Worm (Caenorhabditis elegans) whole organism, midembryonic: ENCODE measurements around the gene D1086.6.

Source experiments
- T22C8.4 ChIP-seq: fragments of 200-800 bp; sonication (Bioruptor generic); IDR thresholded peaks from 2 replicates; pipeline ENCODE4 v1.3.6; 2022; ENCODE audit warnings: missing genetic modification characterization, missing compliant biosample characterization
- cog-1 ChIP-seq: sonication (generic microtip); optimal IDR thresholded peaks from 2 replicates; lab custom pipeline; 2016; ENCODE audit warnings: missing genetic modification characterization, missing compliant biosample characterization
- flt-1 ChIP-seq: fragments of 200-800 bp; sonication (Bioruptor generic); IDR thresholded peaks from 2 replicates; pipeline ENCODE4 v1.3.6; 2022; ENCODE audit warnings: missing genetic modification characterization, missing compliant biosample characterization
- klf-2 ChIP-seq: fragments of 200-800 bp; sonication (Bioruptor generic); conservative IDR thresholded peaks from 2 replicates; pipeline ENCODE4 v1.3.6; 2022; ENCODE audit warnings: missing genetic modification reagents, missing genetic modification characterization, missing compliant biosample characterization
- med-1 ChIP-seq: sonication (generic microtip); optimal IDR thresholded peaks from 2 replicates; lab custom pipeline; 2017; ENCODE audit warnings: missing genetic modification characterization, mild to moderate bottlenecking, missing compliant biosample characterization, antibody characterized with exemption, missing genetic modification reagents; ENCODE audit not compliant: insufficient read depth
- ref-1 ChIP-seq: fragments of 200-800 bp; sonication (Bioruptor generic); conservative IDR thresholded peaks from 2 replicates; pipeline ENCODE4 v1.3.6; 2022; ENCODE audit warnings: missing genetic modification reagents, missing genetic modification characterization, missing compliant biosample characterization
- tab-1 ChIP-seq: fragments of 200-800 bp; sonication (Bioruptor generic); IDR thresholded peaks from 2 replicates; pipeline ENCODE4 v1.3.6; 2022; ENCODE audit warnings: missing genetic modification characterization, missing compliant biosample characterization
- ztf-23 ChIP-seq: fragments of 200-800 bp; sonication (Bioruptor generic); IDR thresholded peaks from 2 replicates; pipeline ENCODE4 v1.3.6; 2022; ENCODE audit warnings: missing genetic modification reagents, missing genetic modification characterization, missing compliant biosample characterization
- ztf-29 ChIP-seq: fragments of 200-800 bp; sonication (Bioruptor generic); IDR thresholded peaks from 2 replicates; pipeline ENCODE4 v1.3.6; 2022; ENCODE audit warnings: missing genetic modification reagents, missing genetic modification characterization, missing compliant biosample characterization

D1086.6 gene

ce11 chrV:14074160-14074559 lies 5.4 kb upstream of the D1086.6 start, which contains the start of gene D1086.11:
TSS of gene D1086.11 (plus strand) at chrV:14074460.
- TF ChIP-seq tab-1 (GFP tag; lab: Robert Waterston, UW) (no peak), ztf-23 (no peak), klf-2 (no peak)

ce11 chrV:14082453-14082852 lies 2.9 kb downstream of the D1086.6 start, which contains the start of gene D1086.10:
TSS of gene D1086.10 (plus strand) at chrV:14082753.
- TF ChIP-seq med-1 (GFP tag; lab: Kevin White, UChicago) (no peak), cog-1 (tag; lab: Kevin White, UChicago) (no peak), ref-1 (GFP tag; lab: Robert Waterston, UW) (no peak), ztf-29 (no peak), tab-1 (GFP tag; lab: Robert Waterston, UW) (no peak), T22C8.4 (GFP tag; lab: Robert Waterston, UW) (no peak), klf-2 (no peak), flt-1 (no peak), ztf-23 (no peak)

DNA sequence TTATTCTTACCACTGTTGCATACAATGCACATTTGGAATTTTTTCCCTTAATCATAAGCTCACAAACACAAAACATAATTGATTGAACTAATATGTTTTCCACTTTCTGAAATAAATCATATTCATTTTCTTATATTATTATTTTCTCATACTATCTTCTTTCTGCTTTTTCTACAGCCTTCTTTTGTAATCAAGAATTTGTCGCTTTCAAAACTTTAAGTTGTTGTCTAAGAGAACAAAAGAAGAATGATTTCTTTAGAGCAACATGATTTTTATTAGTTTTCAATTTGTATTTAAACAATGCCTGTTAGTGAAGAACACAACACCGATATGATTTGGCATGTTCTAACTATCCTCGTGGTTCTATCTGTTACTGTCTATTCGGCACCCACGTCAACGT lies 4.4 kb downstream of the D1086.6 start, which contains the start of gene D1086.7:
D1086.7 (plus strand) TSS at position 301 of the 400 bp plus-strand sequence.
- TF ChIP-seq ztf-23 (no peak), ref-1 (GFP tag; lab: Robert Waterston, UW) (no peak), T22C8.4 (GFP tag; lab: Robert Waterston, UW) (no peak), med-1 (GFP tag; lab: Kevin White, UChicago) (no peak), tab-1 (GFP tag; lab: Robert Waterston, UW) (no peak), klf-2 (no peak), ztf-29 (no peak), flt-1 (no peak), cog-1 (tag; lab: Kevin White, UChicago) (no peak)

DNA sequence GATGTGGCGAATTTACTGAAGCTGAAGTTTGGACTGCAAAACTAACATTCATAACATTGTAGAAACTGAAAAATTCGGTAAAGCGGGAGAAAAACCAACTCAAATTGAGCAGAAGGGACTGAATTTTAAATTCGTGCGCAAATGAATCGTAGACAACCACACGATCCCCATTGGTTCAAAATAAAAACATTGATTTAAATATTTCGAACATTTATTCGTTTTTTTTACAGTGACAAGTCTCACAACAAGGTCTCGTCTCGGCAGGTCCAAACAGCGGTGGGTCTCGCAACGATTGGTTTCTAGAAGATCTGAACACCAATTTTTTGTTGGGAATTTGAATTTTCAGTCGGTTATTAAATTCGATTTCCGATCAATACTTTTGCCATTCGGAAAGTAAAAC lies 6.0 kb downstream of the D1086.6 start, which contains the start of gene D1086.18:
D1086.18 (plus strand) TSS at position 301 of the 400 bp plus-strand sequence.
- TF ChIP-seq tab-1 (GFP tag; lab: Robert Waterston, UW) = no peak
- no peak for TF ChIP-seq cog-1 (tag; lab: Kevin White, UChicago)
- no peak for TF ChIP-seq klf-2
- no peak for TF ChIP-seq ztf-29
- TF ChIP-seq ztf-23 = no peak
- TF ChIP-seq ref-1 (GFP tag; lab: Robert Waterston, UW) = no peak
- no peak for TF ChIP-seq flt-1
- TF ChIP-seq med-1 (GFP tag; lab: Kevin White, UChicago) = no peak
- TF ChIP-seq T22C8.4 (GFP tag; lab: Robert Waterston, UW) = no peak

DNA sequence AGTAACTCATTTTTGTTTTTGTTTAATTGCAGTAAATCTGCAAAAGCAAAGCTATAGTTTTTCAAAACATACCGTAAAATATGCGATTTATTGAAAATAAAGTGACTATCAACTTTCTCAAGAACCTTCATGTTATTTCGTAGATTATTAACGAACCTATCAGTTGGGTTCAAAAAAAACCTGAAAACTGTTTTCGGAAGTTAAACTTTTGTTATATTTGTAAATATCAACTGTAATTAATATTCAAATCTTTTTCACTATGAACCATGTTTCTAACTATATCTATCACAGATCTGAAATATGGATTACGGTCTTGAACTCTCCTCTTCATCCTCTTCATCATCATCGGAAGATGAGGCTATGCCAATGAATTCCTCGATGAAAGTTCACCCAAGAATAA lies 8.4 kb downstream of the D1086.6 start, which contains the start of gene D1086.19:
D1086.19 (plus strand) TSS at position 301 of the 400 bp plus-strand sequence.
- TF ChIP-seq med-1 (GFP tag; lab: Kevin White, UChicago) (no peak), T22C8.4 (GFP tag; lab: Robert Waterston, UW) (no peak), ztf-29 (no peak), flt-1 (no peak), klf-2 (no peak), cog-1 (tag; lab: Kevin White, UChicago) (no peak), ref-1 (GFP tag; lab: Robert Waterston, UW) (no peak), ztf-23 (no peak), tab-1 (GFP tag; lab: Robert Waterston, UW) (no peak)

ce11 chrV:14090309-14090967 lies 10.8 kb downstream of the D1086.6 start, which contains the start of the genes D1086.5 and him-5:
TSS of gene D1086.5 (minus strand) at chrV:14090359.
TSS of gene him-5 (plus strand) at chrV:14090426.
- TF ChIP-seq ref-1 (GFP tag; lab: Robert Waterston, UW) (no peak), cog-1 (tag; lab: Kevin White, UChicago) (no peak), ztf-23 (no peak), tab-1 (GFP tag; lab: Robert Waterston, UW) (no peak), med-1 (GFP tag; lab: Kevin White, UChicago) (no peak), klf-2 (no peak)

DNA sequence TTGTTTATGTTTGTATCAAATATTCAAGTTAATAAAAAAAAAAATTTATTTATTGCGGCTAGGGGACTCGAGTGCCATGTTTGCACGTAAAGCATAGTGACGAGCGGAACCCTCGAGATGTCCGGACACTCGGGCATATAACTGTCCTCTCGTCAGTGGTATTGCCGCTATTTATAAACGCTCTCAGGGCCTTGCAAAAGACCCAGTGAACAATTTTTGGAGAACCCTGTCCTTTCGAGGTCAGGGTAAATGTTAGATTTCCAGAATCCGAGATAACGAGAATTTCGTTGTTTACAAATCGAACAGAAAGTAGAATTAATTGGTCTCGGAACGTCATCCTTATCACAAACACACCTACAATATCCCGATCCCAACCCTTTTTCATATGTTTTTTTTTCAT lies 12.8 kb downstream of the D1086.6 start, which contains the start of gene D1086.3:
D1086.3 (plus strand) TSS at position 390 of the 400 bp plus-strand sequence.
- TF ChIP-seq klf-2 (no peak), tab-1 (GFP tag; lab: Robert Waterston, UW) (no peak), flt-1 (no peak), ztf-29 (no peak), ztf-23 (no peak), cog-1 (tag; lab: Kevin White, UChicago) (no peak), med-1 (GFP tag; lab: Kevin White, UChicago) (no peak), ref-1 (GFP tag; lab: Robert Waterston, UW) (no peak), T22C8.4 (GFP tag; lab: Robert Waterston, UW) (no peak)

DNA sequence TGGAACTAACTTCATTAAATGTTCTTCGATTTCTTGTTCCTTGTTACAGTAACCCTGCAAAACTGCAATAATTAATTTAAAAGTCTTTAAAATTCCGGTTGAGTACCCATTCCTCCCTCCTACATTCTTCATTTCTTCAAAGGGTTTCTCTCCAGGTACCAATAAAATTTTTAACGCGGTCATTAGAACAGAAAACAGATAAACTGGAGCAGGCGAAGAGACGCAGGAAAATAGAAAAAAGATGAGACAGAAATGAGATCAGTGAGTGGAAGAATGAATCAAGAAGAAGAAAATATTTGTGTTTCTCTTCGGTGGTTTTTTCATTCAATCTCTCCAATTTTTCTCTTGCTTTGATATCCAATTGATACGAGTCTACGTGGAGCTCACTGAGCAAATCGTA lies 14.2 kb downstream of the D1086.6 start, which contains the start of gene D1086.8:
D1086.8 (plus strand) TSS at position 301 of the 400 bp plus-strand sequence.
- TF ChIP-seq klf-2 (no peak), ref-1 (GFP tag; lab: Robert Waterston, UW) (no peak), cog-1 (tag; lab: Kevin White, UChicago) (no peak), T22C8.4 (GFP tag; lab: Robert Waterston, UW) (no peak), flt-1 (no peak), ztf-23 (no peak), med-1 (GFP tag; lab: Kevin White, UChicago) (no peak), ztf-29 (no peak), tab-1 (GFP tag; lab: Robert Waterston, UW) (no peak)

- TF ChIP-seq T22C8.4 (GFP tag; lab: Robert Waterston, UW) = no peak
- TF ChIP-seq flt-1 = no peak
- TF ChIP-seq med-1 (GFP tag; lab: Kevin White, UChicago) = no peak
- TF ChIP-seq ztf-23 = no peak
- no peak for TF ChIP-seq tab-1 (GFP tag; lab: Robert Waterston, UW)
- TF ChIP-seq cog-1 (tag; lab: Kevin White, UChicago) = no peak
- no peak for TF ChIP-seq klf-2
- no peak for TF ChIP-seq ztf-29
- TF ChIP-seq ref-1 (GFP tag; lab: Robert Waterston, UW) = no peak
These were observed 14.9 kb downstream of the D1086.6 start for ce11 chrV:14094546-14094945.
